Fruit fly (Drosophila melanogaster) whole organism, embryonic: ENCODE measurements around the gene CG11350.
A peak's percentile ranks its signal among the peaks of the same experiment; 100 is the strongest.

Experiments used
- Abd-B ChIP-seq: fragments of 200-800 bp; sonication (Bioruptor generic); optimal IDR thresholded peaks from 2 replicates; lab custom pipeline; 2018; ENCODE audit warnings: missing biosample characterization, mild to moderate bottlenecking, missing genetic modification characterization, moderate library complexity
- Adf1 ChIP-seq: fragments of 200-800 bp; sonication (Bioruptor generic); IDR thresholded peaks from 2 replicates; pipeline ENCODE4 v1.3.6; 2022; ENCODE audit warnings: missing biosample characterization, missing genetic modification characterization
- Blimp-1 ChIP-seq: fragments of 200-800 bp; sonication (Bioruptor generic); optimal IDR thresholded peaks from 3 replicates; lab custom pipeline; 2018; ENCODE audit warnings: missing biosample characterization, missing genetic modification characterization, mild to moderate bottlenecking, moderate library complexity, missing genetic modification reagents
- C15 ChIP-seq: fragments of 200-800 bp; sonication (Bioruptor generic); IDR thresholded peaks from 3 replicates; pipeline ENCODE4 v1.3.6; 2022; ENCODE audit warnings: missing biosample characterization, missing genetic modification characterization
- CG11504 ChIP-seq: fragments of 200-800 bp; sonication (Bioruptor generic); optimal IDR thresholded peaks from 3 replicates; lab custom pipeline; 2019; ENCODE audit warnings: missing biosample characterization, mild to moderate bottlenecking, missing genetic modification characterization, moderate library complexity
- CG11696 ChIP-seq: fragments of 200-800 bp; sonication (Bioruptor generic); IDR thresholded peaks from 2 replicates; pipeline ENCODE4 v1.3.6; 2022; ENCODE audit warnings: missing biosample characterization, missing genetic modification characterization
- CG12219 ChIP-seq: fragments of 200-800 bp; sonication (Bioruptor generic); optimal IDR thresholded peaks from 3 replicates; lab custom pipeline; 2018; ENCODE audit warnings: missing biosample characterization, mild to moderate bottlenecking, missing genetic modification characterization
- CG12942 ChIP-seq: fragments of 200-800 bp; sonication (Bioruptor generic); optimal IDR thresholded peaks from 3 replicates; lab custom pipeline; 2016; ENCODE audit warnings: missing biosample characterization, missing genetic modification characterization
- CG13287 ChIP-seq: fragments of 200-800 bp; sonication (Bioruptor generic); IDR thresholded peaks from 2 replicates; pipeline ENCODE4 v1.3.6; 2022; ENCODE audit warnings: missing biosample characterization, missing genetic modification characterization; ENCODE audit not compliant: partially characterized antibody
- CG15696 ChIP-seq: fragments of 200-800 bp; sonication (Bioruptor generic); optimal IDR thresholded peaks from 2 replicates; lab custom pipeline; 2019; ENCODE audit warnings: missing biosample characterization, mild to moderate bottlenecking, missing genetic modification characterization, moderate library complexity
- CG16813 ChIP-seq: fragments of 200-800 bp; sonication (Bioruptor generic); IDR thresholded peaks from 3 replicates; pipeline ENCODE4 v1.3.6; 2022; ENCODE audit warnings: missing biosample characterization, missing genetic modification characterization; ENCODE audit not compliant: partially characterized antibody
- CG17359 ChIP-seq: fragments of 200-800 bp; sonication (Bioruptor generic); optimal IDR thresholded peaks from 3 replicates; lab custom pipeline; 2018; ENCODE audit warnings: missing biosample characterization, mild to moderate bottlenecking, missing genetic modification characterization, moderate library complexity
- CG2199 ChIP-seq: fragments of 200-800 bp; sonication (Bioruptor generic); IDR thresholded peaks from 3 replicates; pipeline ENCODE4 v1.3.6; 2022; ENCODE audit warnings: missing biosample characterization, missing genetic modification characterization
- CG2202 ChIP-seq: fragments of 200-800 bp; sonication (Bioruptor generic); optimal IDR thresholded peaks from 2 replicates; lab custom pipeline; 2018; ENCODE audit warnings: missing biosample characterization, mild to moderate bottlenecking, missing genetic modification characterization
- CG2678 ChIP-seq: fragments of 200-800 bp; sonication (Bioruptor generic); optimal IDR thresholded peaks from 3 replicates; lab custom pipeline; 2019; ENCODE audit warnings: missing biosample characterization, mild to moderate bottlenecking, missing genetic modification characterization, moderate library complexity
- CG3163 ChIP-seq: fragments of 200-800 bp; sonication (Bioruptor generic); optimal IDR thresholded peaks from 3 replicates; lab custom pipeline; 2016; ENCODE audit warnings: missing biosample characterization, missing genetic modification characterization
- CG4404 ChIP-seq: fragments of 200-800 bp; sonication (Bioruptor generic); IDR thresholded peaks from 2 replicates; pipeline ENCODE4 v1.3.6; 2022; ENCODE audit warnings: missing biosample characterization, missing genetic modification characterization
- CG9437 ChIP-seq: fragments of 200-800 bp; sonication (Bioruptor generic); optimal IDR thresholded peaks from 2 replicates; lab custom pipeline; 2018; ENCODE audit warnings: missing biosample characterization, mild to moderate bottlenecking, missing genetic modification characterization
- CG9609 ChIP-seq: fragments of 200-800 bp; sonication (Bioruptor generic); optimal IDR thresholded peaks from 3 replicates; lab custom pipeline; 2016; ENCODE audit warnings: missing biosample characterization, missing genetic modification characterization
- D ChIP-seq, 2 experiments: fragments of 200-800 bp in 1 of 2; fragments of >200 bp in 1 of 2; sonication (Bioruptor generic) in 1 of 2; optimal IDR thresholded peaks; 2 replicates in 1 of 2; 3 replicates in 1 of 2; lab custom pipeline; 2017; ENCODE audit warnings: mild to moderate bottlenecking in 1 of 2, missing biosample characterization in 1 of 2, missing genetic modification characterization in 1 of 2, missing genetic modification reagents in 1 of 2
- Deaf1 ChIP-seq: fragments of 200-800 bp; optimal IDR thresholded peaks from 3 replicates; lab custom pipeline; 2019; ENCODE audit warnings: missing biosample characterization, mild to moderate bottlenecking, missing genetic modification characterization, moderate library complexity
- Doc2 ChIP-seq: fragments of 200-800 bp; sonication (Bioruptor generic); IDR thresholded peaks from 2 replicates; pipeline ENCODE4 v1.3.6; 2022; ENCODE audit warnings: missing biosample characterization, missing genetic modification characterization
- E2f2 ChIP-seq: fragments of 200-800 bp; sonication (Bioruptor generic); IDR thresholded peaks from 2 replicates; pipeline ENCODE4 v1.3.6; 2022; ENCODE audit warnings: missing biosample characterization, missing genetic modification characterization
- GATAe ChIP-seq: fragments of 200-800 bp; sonication (Bioruptor generic); conservative IDR thresholded peaks from 2 replicates; pipeline ENCODE4 v1.3.6; 2022; ENCODE audit warnings: missing biosample characterization, missing genetic modification characterization
- HLH3B ChIP-seq: fragments of 200-800 bp; sonication (Bioruptor generic); IDR thresholded peaks from 2 replicates; pipeline ENCODE4 v1.3.6; 2022; ENCODE audit warnings: missing biosample characterization, missing genetic modification characterization
- Lpt ChIP-seq: fragments of >200 bp; optimal IDR thresholded peaks from 2 replicates; lab custom pipeline; 2018; ENCODE audit warnings: missing biosample characterization, missing genetic modification characterization
- Myb ChIP-seq: fragments of 200-800 bp; sonication (Bioruptor generic); optimal IDR thresholded peaks from 2 replicates; lab custom pipeline; 2016; ENCODE audit warnings: missing biosample characterization, missing genetic modification characterization
- Pdp1 ChIP-seq, 2 experiments: fragments of 200-800 bp; sonication (Bioruptor generic); optimal IDR thresholded peaks; 3 replicates each; lab custom pipeline; 2016; ENCODE audit warnings: missing biosample characterization in 2 of 2, missing genetic modification characterization in 2 of 2, mild to moderate bottlenecking in 1 of 2, moderate library complexity in 1 of 2
- Rx ChIP-seq: fragments of 200-800 bp; sonication (Bioruptor generic); IDR thresholded peaks from 2 replicates; pipeline ENCODE4 v1.3.6; 2022; ENCODE audit warnings: missing biosample characterization, missing genetic modification characterization
- abd-A ChIP-seq: fragments of 200-800 bp; sonication (Bioruptor generic); optimal IDR thresholded peaks from 3 replicates; lab custom pipeline; 2019; ENCODE audit warnings: missing biosample characterization, mild to moderate bottlenecking, missing genetic modification characterization, moderate library complexity
- aop ChIP-seq: fragments of 200-800 bp; sonication (Bioruptor generic); IDR thresholded peaks from 2 replicates; pipeline ENCODE4 v1.3.6; 2022; ENCODE audit warnings: missing biosample characterization, missing genetic modification characterization
- bcd ChIP-seq: fragments of 200-800 bp; sonication (Bioruptor generic); optimal IDR thresholded peaks from 2 replicates; lab custom pipeline; 2017; ENCODE audit warnings: missing biosample characterization, mild to moderate bottlenecking, missing genetic modification characterization
- br ChIP-seq: fragments of >200 bp; optimal IDR thresholded peaks from 2 replicates; lab custom pipeline; 2017
- caup ChIP-seq: fragments of 200-800 bp; sonication (Bioruptor generic); optimal IDR thresholded peaks from 3 replicates; lab custom pipeline; 2017; ENCODE audit warnings: missing biosample characterization, mild to moderate bottlenecking, missing genetic modification characterization, moderate library complexity; ENCODE audit not compliant: severe bottlenecking
- chinmo ChIP-seq: fragments of 200-800 bp; sonication (Bioruptor generic); IDR thresholded peaks from 4 replicates; pipeline ENCODE4 v1.3.6; 2022; ENCODE audit warnings: missing biosample characterization, missing genetic modification characterization; ENCODE audit not compliant: partially characterized antibody
- gcm ChIP-seq: fragments of 200-800 bp; sonication (Bioruptor generic); optimal IDR thresholded peaks from 2 replicates; lab custom pipeline; 2019; ENCODE audit warnings: missing biosample characterization, mild to moderate bottlenecking, missing genetic modification characterization, moderate library complexity
- hb ChIP-seq: fragments of 200-800 bp; sonication (Bioruptor generic); IDR thresholded peaks from 3 replicates; pipeline ENCODE4 v1.3.6; 2022; ENCODE audit warnings: missing biosample characterization, missing genetic modification characterization; ENCODE audit not compliant: partially characterized antibody
- hkb ChIP-seq, 2 experiments: fragments of 200-800 bp in 1 of 2; fragments of >200 bp in 1 of 2; sonication (Bioruptor generic) in 1 of 2; IDR thresholded peaks in 1 of 2; optimal IDR thresholded peaks in 1 of 2; 2 replicates each; pipeline versions ENCODE4 v1.3.6 to Lab custom; 2017 to 2022; ENCODE audit warnings: missing biosample characterization in 1 of 2, missing genetic modification characterization in 1 of 2
- kay ChIP-seq: fragments of 200-800 bp; sonication (Bioruptor generic); optimal IDR thresholded peaks from 2 replicates; lab custom pipeline; 2016; ENCODE audit warnings: missing biosample characterization, missing genetic modification characterization
- kni ChIP-seq: fragments of 200-800 bp; sonication (Bioruptor generic); optimal IDR thresholded peaks from 3 replicates; lab custom pipeline; 2017; ENCODE audit warnings: mild to moderate bottlenecking, missing biosample characterization, missing genetic modification reagents, missing genetic modification characterization
- org-1 ChIP-seq: fragments of 200-800 bp; sonication (Bioruptor generic); optimal IDR thresholded peaks from 2 replicates; lab custom pipeline; 2017; ENCODE audit warnings: missing biosample characterization, missing genetic modification characterization
- pb ChIP-seq: fragments of 200-800 bp; sonication (Bioruptor generic); optimal IDR thresholded peaks from 3 replicates; lab custom pipeline; 2016; ENCODE audit warnings: missing biosample characterization, missing genetic modification characterization
- pho ChIP-seq: fragments of 200-800 bp; sonication (Bioruptor generic); optimal IDR thresholded peaks from 2 replicates; lab custom pipeline; 2016; ENCODE audit warnings: missing biosample characterization, missing genetic modification characterization
- pros ChIP-seq: fragments of 200-800 bp; sonication (Bioruptor generic); optimal IDR thresholded peaks from 3 replicates; lab custom pipeline; 2019; ENCODE audit warnings: missing biosample characterization, mild to moderate bottlenecking, missing genetic modification characterization, moderate library complexity
- pum ChIP-seq: fragments of 200-800 bp; sonication (Bioruptor generic); optimal IDR thresholded peaks from 2 replicates; lab custom pipeline; 2016; ENCODE audit warnings: missing biosample characterization, missing genetic modification characterization
- ranshi ChIP-seq: fragments of 200-800 bp; sonication (Bioruptor generic); IDR thresholded peaks from 2 replicates; pipeline ENCODE4 v1.3.6; 2022; ENCODE audit warnings: missing biosample characterization, missing genetic modification characterization
- row ChIP-seq: fragments of 200-800 bp; sonication (Bioruptor generic); IDR thresholded peaks from 3 replicates; pipeline ENCODE4 v1.3.6; 2022; ENCODE audit warnings: missing biosample characterization, missing genetic modification characterization
- sd ChIP-seq: fragments of 200-800 bp; sonication (Bioruptor generic); optimal IDR thresholded peaks from 3 replicates; lab custom pipeline; 2018; ENCODE audit warnings: missing biosample characterization, mild to moderate bottlenecking, missing genetic modification characterization, moderate library complexity
- unc-4 ChIP-seq: fragments of 200-800 bp; sonication (Bioruptor generic); IDR thresholded peaks from 2 replicates; pipeline ENCODE4 v1.3.6; 2022; ENCODE audit warnings: missing biosample characterization, missing genetic modification characterization; ENCODE audit not compliant: partially characterized antibody
- unpg ChIP-seq: fragments of 200-800 bp; sonication (Bioruptor generic); optimal IDR thresholded peaks from 3 replicates; lab custom pipeline; 2018; ENCODE audit warnings: missing biosample characterization, mild to moderate bottlenecking, missing genetic modification characterization, moderate library complexity

Gene CG11350

dm6 chr3L:4532841-4533619 lies 50.4 kb downstream of the CG11350 start, which contains the start of gene CG11353 (continued):
- TF ChIP-seq CG12219 (GFP tag; lab: Kevin White, UChicago), result no peak
- peak; percentile 20 for TF ChIP-seq sd
- peak; percentile 80 for TF ChIP-seq Deaf1 (tag; lab: Kevin White, UChicago)
- TF ChIP-seq CG9437 (GFP tag; lab: Kevin White, UChicago), result no peak
- no peak for TF ChIP-seq br (lab: Kevin White, UChicago)
- TF ChIP-seq pb (GFP tag; lab: Kevin White, UChicago), result no peak
- no peak for TF ChIP-seq pum
- no peak for TF ChIP-seq kay (GFP tag; lab: Kevin White, UChicago)
- TF ChIP-seq hb (GFP tag; lab: Robert Waterston, UW), result no peak
- TF ChIP-seq CG4404 (GFP tag; lab: Robert Waterston, UW), result no peak
- no peak for TF ChIP-seq CG13287 (GFP tag; lab: Robert Waterston, UW)
- no peak for TF ChIP-seq CG2678 (tag; lab: Kevin White, UChicago)
- no peak for TF ChIP-seq Rx (GFP tag; lab: Robert Waterston, UW)
- TF ChIP-seq Blimp-1 (GFP tag; lab: Kevin White, UChicago), result peak; percentile 91
- TF ChIP-seq Lpt (GFP tag; lab: Kevin White, UChicago), result no peak
- TF ChIP-seq CG2202 (tag; lab: Kevin White, UChicago), result no peak
- TF ChIP-seq CG3163 (GFP tag; lab: Kevin White, UChicago), result peak; percentile 48
- no peak for TF ChIP-seq CG16813 (GFP tag; lab: Robert Waterston, UW)
- no peak for TF ChIP-seq abd-A (tag; lab: Kevin White, UChicago)
- no peak for TF ChIP-seq Myb (GFP tag; lab: Kevin White, UChicago)
- TF ChIP-seq GATAe, result no peak
- TF ChIP-seq CG11504, result no peak
- peak; percentile 58 for TF ChIP-seq pros
- no peak for TF ChIP-seq E2f2
- TF ChIP-seq hkb (optimal IDR thresholded peaks at IDR 0.05; lab: Kevin White, UChicago), result no peak
- no peak for TF ChIP-seq hkb (GFP tag; IDR thresholded peaks at IDR 0.05; lab: Robert Waterston, UW)
- TF ChIP-seq unc-4 (GFP tag; lab: Robert Waterston, UW), result no peak
- TF ChIP-seq Adf1 (GFP tag; lab: Robert Waterston, UW), result peak; percentile 37; the same call in 1 of the 2 replicates
- TF ChIP-seq C15 (GFP tag; lab: Robert Waterston, UW), result no peak
- TF ChIP-seq bcd (GFP tag; lab: Kevin White, UChicago), result no peak
- no peak for TF ChIP-seq org-1
- TF ChIP-seq Abd-B (GFP tag; lab: Kevin White, UChicago), result no peak
- TF ChIP-seq aop, result no peak
- TF ChIP-seq CG11696 (GFP tag; lab: Robert Waterston, UW), result no peak
- no peak for TF ChIP-seq HLH3B (GFP tag; lab: Robert Waterston, UW)
- TF ChIP-seq CG15696 (tag; lab: Kevin White, UChicago), result no peak
- TF ChIP-seq CG12942 (GFP tag; lab: Kevin White, UChicago), result no peak
- TF ChIP-seq chinmo, result 0 out of 4 replicates have a peak, but pooled peaks have one; percentile 13
- TF ChIP-seq pho, result no peak
- TF ChIP-seq CG2199 (GFP tag; lab: Robert Waterston, UW), result no peak

- TF ChIP-seq kni (no peak), row (GFP tag; lab: Robert Waterston, UW) (peak; percentile 53), gcm (GFP tag; lab: Kevin White, UChicago) (peak; percentile 18), CG9609 (GFP tag; lab: Kevin White, UChicago) (no peak), caup (GFP tag; lab: Kevin White, UChicago) (no peak), Doc2 (GFP tag; lab: Robert Waterston, UW) (no peak), D (optimal IDR thresholded peaks at IDR 0.05; lab: Kevin White, UChicago) (no peak), D (GFP tag; optimal IDR thresholded peaks at IDR 0.05; lab: Kevin White, UChicago) (peak; percentile 47), unpg (peak; percentile 53), Pdp1 (GFP tag; optimal IDR thresholded peaks at IDR 0.05; lab: Kevin White, UChicago) (peak in 1 of 2 experiments; percentile 14), org-1 (no peak), ranshi (0 out of 2 replicates have a peak, but pooled peaks have one; percentile 9), CG17359 (tag; lab: Kevin White, UChicago) (peak; percentile 81)
Observed at dm6 chr3L:4533941-4534340, 51.3 kb downstream of the CG11350 start.
